Worm (Caenorhabditis elegans) whole organism, L4/young adult: ENCODE results near the gene F46B6.13.

ENCODE experiments used
- W03F9.2 ChIP-seq: fragments of 150-350 bp; optimal IDR thresholded peaks from 2 replicates; lab custom pipeline; 2014; ENCODE audit warnings: missing biosample characterization, missing genetic modification characterization
- him-1 ChIP-seq: sonication (generic microtip); optimal IDR thresholded peaks from 2 replicates; lab custom pipeline; 2016; ENCODE audit warnings: missing genotype, missing genetic modification reagents, missing genetic modification characterization, missing compliant biosample characterization

DNA sequence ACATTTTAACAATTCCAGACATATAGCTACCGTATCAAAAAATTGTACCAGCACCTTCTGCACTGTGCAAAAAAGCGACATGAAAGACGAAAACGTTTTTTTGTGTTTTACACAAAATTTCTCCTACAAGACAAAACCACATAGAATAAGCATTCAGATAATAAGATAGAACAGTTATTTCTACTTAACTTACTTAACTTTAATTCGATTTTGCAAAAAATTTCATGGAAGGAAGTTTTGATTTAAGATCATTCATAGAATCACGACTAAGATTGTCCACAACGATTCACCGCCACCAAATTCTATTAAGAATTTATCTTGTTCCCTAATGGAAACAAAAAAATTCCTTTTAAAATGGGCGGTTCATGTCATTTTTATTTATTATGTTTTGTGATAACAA, 35.2 kb downstream of the F46B6.13 start:
- TF ChIP-seq him-1 (tag; lab: Kevin White, UChicago), result no peak
- no peak for TF ChIP-seq W03F9.2 (tag; lab: Kevin White, UChicago)
